Worm (Caenorhabditis elegans) whole organism, L1 larva: ENCODE results near the gene W02C12.2.

Experiments used
- C16A3.4 ChIP-seq: fragments of 150-350 bp; optimal IDR thresholded peaks from 2 replicates; lab custom pipeline; 2014; ENCODE audit warnings: missing biosample characterization, missing genetic modification characterization
- blmp-1 ChIP-seq: fragments of 150-350 bp; optimal IDR thresholded peaks from 2 replicates; lab custom pipeline; 2014; ENCODE audit warnings: missing biosample characterization, missing genetic modification characterization
- ceh-82 ChIP-seq, 3 experiments: fragments of 150-350 bp in 1 of 3; sonication (generic microtip) in 2 of 3; optimal IDR thresholded peaks; 2 replicates each; lab custom pipeline; 2014 to 2017; ENCODE audit warnings: missing biosample characterization in 3 of 3, missing genetic modification characterization in 3 of 3
- ces-1 ChIP-seq: fragments of 150-350 bp; optimal IDR thresholded peaks from 2 replicates; lab custom pipeline; 2014; ENCODE audit warnings: missing biosample characterization, missing genetic modification reagents, missing genetic modification characterization
- dpl-1 ChIP-seq, 3 experiments: fragments of 150-350 bp in 2 of 3; sonication (generic microtip) in 1 of 3; optimal IDR thresholded peaks; 2 replicates each; lab custom pipeline; 2014 to 2017; ENCODE audit warnings: missing biosample characterization in 3 of 3, missing genetic modification characterization in 3 of 3, missing genetic modification reagents in 3 of 3
- dsc-1 ChIP-seq: sonication (generic microtip); optimal IDR thresholded peaks from 2 replicates; lab custom pipeline; 2016; ENCODE audit warnings: mild to moderate bottlenecking, missing genetic modification characterization, missing compliant biosample characterization
- efl-1 ChIP-seq, 4 experiments: fragments of 150-350 bp; optimal IDR thresholded peaks in 3 of 4; peaks in 1 of 4; 1 replicate in 1 of 4; 2 replicates in 3 of 4; lab custom pipeline; 2014; ENCODE audit warnings: missing biosample characterization in 2 of 4, missing genetic modification characterization in 2 of 4, missing genetic modification reagents in 2 of 4
- efl-3 ChIP-seq: fragments of 200-800 bp; sonication (Bioruptor generic); optimal IDR thresholded peaks from 2 replicates; lab custom pipeline; 2018; ENCODE audit warnings: mild to moderate bottlenecking, missing genetic modification characterization, missing compliant biosample characterization
- elt-2 ChIP-seq: sonication (generic microtip); optimal IDR thresholded peaks from 2 replicates; lab custom pipeline; 2016; ENCODE audit warnings: missing genetic modification characterization, mild to moderate bottlenecking, inconsistent platforms, missing compliant biosample characterization, missing genetic modification reagents
- elt-3 ChIP-seq, 6 experiments: fragments of 150-350 bp in 1 of 6; sonication (generic microtip); optimal IDR thresholded peaks; 2 replicates each; lab custom pipeline; 2017 to 2018; ENCODE audit warnings: missing biosample characterization in 6 of 6, missing genetic modification characterization in 6 of 6, inconsistent platforms in 1 of 6
- fkh-10 ChIP-seq: sonication (generic microtip); optimal IDR thresholded peaks from 2 replicates; lab custom pipeline; 2017; ENCODE audit warnings: missing biosample characterization, missing genetic modification reagents, missing genetic modification characterization
- fkh-4 ChIP-seq: sonication (generic microtip); optimal IDR thresholded peaks from 2 replicates; lab custom pipeline; 2016; ENCODE audit warnings: missing compliant biosample characterization, missing genetic modification characterization, borderline replicate concordance
- fos-1 ChIP-seq: fragments of 150-350 bp; optimal IDR thresholded peaks from 2 replicates; lab custom pipeline; 2014; ENCODE audit warnings: missing biosample characterization, missing genetic modification characterization
- grh-1 ChIP-seq: fragments of 200-800 bp; sonication (Bioruptor generic); IDR thresholded peaks from 2 replicates; pipeline ENCODE4 v1.3.6; 2022; ENCODE audit warnings: missing genetic modification reagents, missing genetic modification characterization, missing compliant biosample characterization
- hlh-4 ChIP-seq: sonication (generic microtip); optimal IDR thresholded peaks from 2 replicates; lab custom pipeline; 2016; ENCODE audit warnings: mild to moderate bottlenecking, missing genetic modification characterization, missing compliant biosample characterization
- isw-1 ChIP-seq: fragments of 200-800 bp; sonication (Bioruptor generic); IDR thresholded peaks from 2 replicates; pipeline ENCODE4 v1.3.6; 2022; ENCODE audit warnings: missing genetic modification characterization, missing compliant biosample characterization
- lin-13 ChIP-seq: fragments of 150-350 bp; optimal IDR thresholded peaks from 2 replicates; lab custom pipeline; 2014; ENCODE audit warnings: missing biosample characterization, missing genetic modification reagents, missing genetic modification characterization
- lin-14 ChIP-seq: fragments of 200-800 bp; sonication (Bioruptor generic); optimal IDR thresholded peaks from 2 replicates; lab custom pipeline; 2018; ENCODE audit warnings: mild to moderate bottlenecking, missing genetic modification characterization, moderate library complexity, missing compliant biosample characterization
- lin-15B ChIP-seq: fragments of 150-350 bp; sonication (generic microtip); optimal IDR thresholded peaks from 3 replicates; lab custom pipeline; 2014; ENCODE audit warnings: missing biosample characterization, missing genetic modification characterization
- lin-35 ChIP-seq, 2 experiments: fragments of 150-350 bp; optimal IDR thresholded peaks; 2 replicates each; lab custom pipeline; 2014; ENCODE audit warnings: missing biosample characterization in 2 of 2, missing genetic modification characterization in 2 of 2, missing genetic modification reagents in 2 of 2
- lsy-2 ChIP-seq, 2 experiments: fragments of 150-350 bp; optimal IDR thresholded peaks; 2 replicates each; lab custom pipeline; 2014; ENCODE audit warnings: missing biosample characterization in 2 of 2, missing genetic modification characterization in 2 of 2
- mdl-1 ChIP-seq, 2 experiments: fragments of 150-350 bp; optimal IDR thresholded peaks; 2 replicates each; lab custom pipeline; 2014 to 2017; ENCODE audit warnings: missing biosample characterization in 2 of 2, missing genetic modification characterization in 2 of 2, inconsistent platforms in 1 of 2
- mep-1 ChIP-seq: fragments of 150-350 bp; optimal IDR thresholded peaks from 2 replicates; lab custom pipeline; 2014; ENCODE audit warnings: missing biosample characterization, missing genetic modification characterization
- nhr-11 ChIP-seq: fragments of 150-350 bp; optimal IDR thresholded peaks from 2 replicates; lab custom pipeline; 2014; ENCODE audit warnings: missing biosample characterization, missing genetic modification characterization
- nhr-19 ChIP-seq: fragments of 200-800 bp; sonication (Bioruptor generic); conservative IDR thresholded peaks from 2 replicates; pipeline ENCODE4 v1.3.6; 2022; ENCODE audit warnings: missing genetic modification characterization, missing compliant biosample characterization
- nhr-20 ChIP-seq: sonication (generic microtip); optimal IDR thresholded peaks from 2 replicates; lab custom pipeline; 2016; ENCODE audit warnings: mild to moderate bottlenecking, missing genetic modification characterization, missing compliant biosample characterization
- nhr-47 ChIP-seq: sonication (generic microtip); optimal IDR thresholded peaks from 2 replicates; lab custom pipeline; 2016; ENCODE audit warnings: mild to moderate bottlenecking, missing genetic modification characterization, moderate library complexity, missing compliant biosample characterization
- nhr-71 ChIP-seq: sonication (generic microtip); optimal IDR thresholded peaks from 2 replicates; lab custom pipeline; 2016; ENCODE audit warnings: mild to moderate bottlenecking, missing genetic modification characterization, moderate library complexity, missing compliant biosample characterization
- nhr-76 ChIP-seq: sonication (generic microtip); optimal IDR thresholded peaks from 2 replicates; lab custom pipeline; 2017; ENCODE audit warnings: missing biosample characterization, missing genetic modification characterization
- nhr-84 ChIP-seq: sonication (generic microtip); optimal IDR thresholded peaks from 2 replicates; lab custom pipeline; 2017; ENCODE audit warnings: missing biosample characterization, missing genetic modification characterization
- nhr-85 ChIP-seq: sonication (generic microtip); peaks from one replicate; lab custom pipeline; 2016; ENCODE audit warnings: missing genetic modification characterization, inconsistent platforms, missing compliant biosample characterization
- nhr-90 ChIP-seq: sonication (generic microtip); optimal IDR thresholded peaks from 2 replicates; lab custom pipeline; 2016; ENCODE audit warnings: mild to moderate bottlenecking, missing genetic modification characterization, missing compliant biosample characterization; ENCODE audit not compliant: poor library complexity
- pag-3 ChIP-seq: sonication (generic microtip); optimal IDR thresholded peaks from 2 replicates; lab custom pipeline; 2017; ENCODE audit warnings: missing genetic modification characterization, mild to moderate bottlenecking, missing compliant biosample characterization, antibody characterized with exemption, borderline replicate concordance; ENCODE audit not compliant: insufficient read depth
- rnt-1 ChIP-seq: sonication (generic microtip); optimal IDR thresholded peaks from 2 replicates; lab custom pipeline; 2016; ENCODE audit warnings: mild to moderate bottlenecking, missing genetic modification characterization, moderate library complexity, missing compliant biosample characterization
- snu-23 ChIP-seq: sonication (generic microtip); optimal IDR thresholded peaks from 2 replicates; lab custom pipeline; 2016; ENCODE audit warnings: missing genetic modification characterization, missing compliant biosample characterization
- sptf-1 ChIP-seq: fragments of 150-350 bp; optimal IDR thresholded peaks from 2 replicates; lab custom pipeline; 2014; ENCODE audit warnings: missing biosample characterization, missing genetic modification characterization
- sup-37 ChIP-seq: fragments of 200-800 bp; sonication (Bioruptor generic); optimal IDR thresholded peaks from 2 replicates; lab custom pipeline; 2018; ENCODE audit warnings: mild to moderate bottlenecking, missing genetic modification characterization, missing compliant biosample characterization
- unc-130 ChIP-seq: fragments of 150-350 bp; optimal IDR thresholded peaks from 2 replicates; lab custom pipeline; 2017; ENCODE audit warnings: missing biosample characterization, missing genetic modification characterization, inconsistent platforms
- unc-30 ChIP-seq: sonication (generic microtip); optimal IDR thresholded peaks from 2 replicates; lab custom pipeline; 2017; ENCODE audit warnings: missing biosample characterization, missing genetic modification characterization
- zag-1 ChIP-seq: fragments of 150-350 bp; optimal IDR thresholded peaks from 2 replicates; lab custom pipeline; 2014; ENCODE audit warnings: missing biosample characterization, missing genetic modification characterization
- zip-4 ChIP-seq: fragments of 200-800 bp; sonication (Bioruptor generic); optimal IDR thresholded peaks from 2 replicates; lab custom pipeline; 2018; ENCODE audit warnings: mild to moderate bottlenecking, missing genetic modification characterization, moderate library complexity, missing compliant biosample characterization
- ztf-4 ChIP-seq: fragments of 150-350 bp; optimal IDR thresholded peaks from 2 replicates; lab custom pipeline; 2014; ENCODE audit warnings: missing biosample characterization, missing genetic modification characterization

The W02C12.2 gene

DNA sequence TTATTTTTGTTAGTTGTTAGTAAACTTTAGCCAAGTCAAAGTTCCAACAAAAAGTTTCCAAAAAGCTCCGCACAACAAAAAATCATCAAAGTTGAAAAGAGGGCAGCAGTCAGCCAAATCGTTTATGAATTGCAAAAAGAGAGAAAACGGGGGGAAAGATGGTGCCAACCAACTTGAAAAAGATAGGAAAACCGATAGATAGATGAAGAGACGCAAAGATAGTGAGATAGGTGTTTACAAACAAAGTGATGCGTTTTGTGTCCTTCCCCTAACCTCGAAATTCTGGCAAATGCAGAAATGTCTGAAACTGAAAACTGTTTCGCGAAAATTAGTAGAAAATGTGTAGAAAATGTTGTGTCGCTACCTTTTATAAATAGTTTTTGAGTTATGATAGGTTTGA is 25.7 kb upstream of the W02C12.2 start (continued):
- TF ChIP-seq hlh-4 (tag; lab: Kevin White, UChicago) (no peak), nhr-85 (tag; lab: Kevin White, UChicago) (no peak), lsy-2 (tag; optimal IDR thresholded peaks at IDR 0.05; lab: Kevin White, UChicago) (peak in 1 of 2 experiments; percentile 38), zip-4 (GFP tag; lab: Kevin White, UChicago) (no peak)

DNA sequence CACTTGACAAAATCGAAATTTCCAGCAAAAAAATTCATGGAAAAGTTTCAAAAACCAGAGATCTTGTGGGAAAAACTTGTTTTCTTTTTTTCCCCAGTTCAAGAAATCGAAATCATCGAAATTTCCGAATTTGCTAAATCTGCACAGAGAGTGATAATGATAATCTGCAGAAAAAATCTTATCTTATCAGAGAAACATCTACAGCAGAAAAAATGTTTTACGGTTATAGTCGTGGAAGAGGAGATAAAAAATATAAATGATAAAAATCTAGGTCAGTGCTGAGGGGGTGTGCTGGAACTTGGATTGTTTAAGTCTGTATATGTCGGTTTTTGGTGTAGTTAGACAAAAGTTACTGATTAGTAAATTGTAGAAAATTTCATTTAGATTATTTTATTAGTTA is 24.6 kb upstream of the W02C12.2 start:
- TF ChIP-seq elt-3 (tag; optimal IDR thresholded peaks at IDR 0.05; lab: Kevin White, UChicago) = peak in 2 of 6 experiments; percentile 22 to 65
- peak; percentile 38 for TF ChIP-seq blmp-1 (tag; lab: Kevin White, UChicago)
- no peak for TF ChIP-seq dsc-1
- peak; percentile 58 for TF ChIP-seq elt-2

DNA sequence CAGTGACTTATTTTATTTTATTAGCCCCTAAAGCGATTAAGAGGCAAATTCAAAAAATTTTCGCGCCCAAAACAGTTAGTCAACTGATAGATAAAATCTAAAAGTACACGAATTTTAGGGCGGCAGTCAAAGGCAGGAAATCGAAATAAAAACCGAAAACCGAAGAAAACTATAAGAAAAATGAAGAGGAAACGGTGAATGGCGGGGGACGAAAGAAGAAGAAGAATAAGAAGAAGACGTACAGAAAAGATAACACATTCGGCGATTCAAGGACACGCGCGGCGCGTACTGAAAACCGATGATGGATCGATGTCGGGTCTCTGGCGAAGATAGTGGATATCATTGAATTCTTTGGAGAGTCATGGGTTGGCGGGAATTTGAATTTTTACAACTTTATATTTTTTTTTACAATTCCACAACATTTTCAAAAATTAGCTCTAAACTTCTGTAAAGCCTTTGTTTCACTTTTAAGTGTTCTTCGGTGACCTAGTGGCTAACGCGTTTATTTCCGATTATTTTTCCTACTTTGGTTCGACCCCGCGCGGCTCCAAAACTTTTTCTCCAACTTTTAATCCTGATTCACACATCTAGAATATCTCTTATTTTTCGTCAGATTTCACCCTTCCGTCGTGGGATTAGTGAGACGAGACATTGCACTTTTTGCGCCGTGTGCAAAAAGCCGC is 23.3 kb upstream of the W02C12.2 start:
- TF ChIP-seq grh-1 (GFP tag; lab: Robert Waterston, UW) (peak; percentile 38; the same call in 1 of the 2 replicates), efl-3 (no peak), fkh-4 (no peak), hlh-4 (tag; lab: Kevin White, UChicago) (no peak), ceh-82 (tag; optimal IDR thresholded peaks at IDR 0.05; lab: Kevin White, UChicago) (peak in 1 of 3 experiments; percentile 6), pag-3 (tag; lab: Kevin White, UChicago) (peak; percentile 59), lin-15B (peak; percentile 61), nhr-90 (tag; lab: Kevin White, UChicago) (peak; percentile 68), snu-23 (GFP tag; lab: Kevin White, UChicago) (peak; percentile 76), sup-37 (GFP tag; lab: Kevin White, UChicago) (no peak), C16A3.4 (tag; lab: Kevin White, UChicago) (no peak), unc-130 (tag; lab: Kevin White, UChicago) (no peak), sptf-1 (tag; lab: Kevin White, UChicago) (no peak), efl-1 (optimal IDR thresholded peaks at IDR 0.05; lab: Kevin White, UChicago) (peak in 1 of 2 experiments; percentile 77), efl-1 (GFP tag; optimal IDR thresholded peaks at IDR 0.05 in 1 of 2; lab: Kevin White, UChicago) (peak; percentile 74 to 98), elt-2 (no peak), lin-35 (GFP tag; optimal IDR thresholded peaks at IDR 0.05; lab: Kevin White, UChicago) (peak; percentile 72 to 85), lin-14 (GFP tag; lab: Kevin White, UChicago) (peak; percentile 81), fos-1 (no peak), ztf-4 (tag; lab: Kevin White, UChicago) (no peak), lsy-2 (tag; optimal IDR thresholded peaks at IDR 0.05; lab: Kevin White, UChicago) (peak in 1 of 2 experiments; percentile 49), dpl-1 (GFP tag; optimal IDR thresholded peaks at IDR 0.05; lab: Kevin White, UChicago) (peak; percentile 69 to 80 (median 75)), nhr-11 (no peak), rnt-1 (tag; lab: Kevin White, UChicago) (peak; percentile 35), ces-1 (GFP tag; lab: Kevin White, UChicago) (no peak), nhr-19 (GFP tag; lab: Robert Waterston, UW) (peak; percentile 29; the same call in 1 of the 2 replicates), mep-1 (tag; lab: Kevin White, UChicago) (no peak), unc-30 (tag; lab: Kevin White, UChicago) (no peak), fkh-10 (no peak), nhr-47 (tag; lab: Kevin White, UChicago) (peak; percentile 6), lin-13 (peak; percentile 72), nhr-76 (tag; lab: Kevin White, UChicago) (no peak), mdl-1 (tag; optimal IDR thresholded peaks at IDR 0.05; lab: Kevin White, UChicago) (peak in 1 of 2 experiments; percentile 43), nhr-85 (tag; lab: Kevin White, UChicago) (peak; percentile 96), nhr-84 (no peak), nhr-20 (tag; lab: Kevin White, UChicago) (peak; percentile 70), elt-3 (tag; optimal IDR thresholded peaks at IDR 0.05; lab: Kevin White, UChicago) (peak in 5 of 6 experiments; percentile 53 to 95 (median 73)), zag-1 (tag; lab: Kevin White, UChicago) (no peak), blmp-1 (tag; lab: Kevin White, UChicago) (peak; percentile 92), nhr-71 (tag; lab: Kevin White, UChicago) (peak; percentile 71), isw-1 (GFP tag; lab: Robert Waterston, UW) (no peak)
- TF ChIP-seq, all 84 proteins: peak for 21
